Fruit fly (Drosophila melanogaster) whole organism, embryonic: ENCODE measurements around the gene CG3679.

Source experiments
- Aef1 ChIP-seq: fragments of 200-800 bp; sonication (Bioruptor generic); IDR thresholded peaks from 3 replicates; pipeline ENCODE4 v1.3.6; 2022; ENCODE audit warnings: missing biosample characterization, missing genetic modification characterization
- CG10654 ChIP-seq: fragments of 200-800 bp; sonication (Bioruptor generic); optimal IDR thresholded peaks from 2 replicates; lab custom pipeline; 2016; ENCODE audit warnings: missing biosample characterization, missing genetic modification characterization
- CG11247 ChIP-seq: fragments of 200-800 bp; sonication (Bioruptor generic); IDR thresholded peaks from 2 replicates; pipeline ENCODE4 v1.3.6; 2022; ENCODE audit warnings: missing biosample characterization, missing genetic modification characterization
- CG15479 ChIP-seq: fragments of 200-800 bp; sonication (Bioruptor generic); optimal IDR thresholded peaks from 3 replicates; lab custom pipeline; 2019; ENCODE audit warnings: missing biosample characterization, mild to moderate bottlenecking, missing genetic modification characterization, moderate library complexity
- CG15514 ChIP-seq: fragments of 200-800 bp; sonication (Bioruptor generic); optimal IDR thresholded peaks from 3 replicates; lab custom pipeline; 2017; ENCODE audit warnings: missing biosample characterization, missing genetic modification characterization, mild to moderate bottlenecking, moderate library complexity, missing genetic modification reagents
- CG1647 ChIP-seq: fragments of 200-800 bp; sonication (Bioruptor generic); optimal IDR thresholded peaks from 3 replicates; lab custom pipeline; 2016; ENCODE audit warnings: missing biosample characterization, missing genetic modification characterization
- CG1832 ChIP-seq: fragments of 200-800 bp; sonication (Bioruptor generic); optimal IDR thresholded peaks from 2 replicates; lab custom pipeline; 2017; ENCODE audit warnings: missing biosample characterization, mild to moderate bottlenecking, missing genetic modification characterization, inconsistent platforms
- CG18599 ChIP-seq: fragments of 200-800 bp; sonication (Bioruptor generic); optimal IDR thresholded peaks from 3 replicates; lab custom pipeline; 2017; ENCODE audit warnings: missing biosample characterization, missing genetic modification characterization, mild to moderate bottlenecking, moderate library complexity, missing genetic modification reagents
- CG2116 ChIP-seq: fragments of 200-800 bp; sonication (Bioruptor generic); optimal IDR thresholded peaks from 3 replicates; lab custom pipeline; 2018; ENCODE audit warnings: missing biosample characterization, mild to moderate bottlenecking, missing genetic modification characterization
- CG34224 ChIP-seq: fragments of 200-800 bp; sonication (Bioruptor generic); IDR thresholded peaks from 3 replicates; pipeline ENCODE4 v1.3.6; 2022; ENCODE audit warnings: missing biosample characterization, missing genetic modification characterization; ENCODE audit not compliant: partially characterized antibody
- CG7556 ChIP-seq: fragments of 200-800 bp; sonication (Bioruptor generic); optimal IDR thresholded peaks from 2 replicates; lab custom pipeline; 2017; ENCODE audit warnings: missing biosample characterization, mild to moderate bottlenecking, missing genetic modification characterization
- CG7839 ChIP-seq: fragments of 200-800 bp; sonication (Bioruptor generic); optimal IDR thresholded peaks from 3 replicates; lab custom pipeline; 2018; ENCODE audit warnings: missing biosample characterization, mild to moderate bottlenecking, missing genetic modification characterization, moderate library complexity
- CG7987 ChIP-seq: fragments of 200-800 bp; sonication (Bioruptor generic); optimal IDR thresholded peaks from 2 replicates; lab custom pipeline; 2018; ENCODE audit warnings: missing biosample characterization, mild to moderate bottlenecking, missing genetic modification characterization, moderate library complexity
- D19B ChIP-seq: fragments of 200-800 bp; sonication (Bioruptor generic); optimal IDR thresholded peaks from 2 replicates; lab custom pipeline; 2017; ENCODE audit warnings: missing biosample characterization, mild to moderate bottlenecking, missing genetic modification characterization
- Deaf1 ChIP-seq: fragments of 200-800 bp; optimal IDR thresholded peaks from 3 replicates; lab custom pipeline; 2019; ENCODE audit warnings: missing biosample characterization, mild to moderate bottlenecking, missing genetic modification characterization, moderate library complexity
- Eip74EF ChIP-seq, 2 experiments: fragments of 200-800 bp in 1 of 2; fragments of >200 bp in 1 of 2; sonication (Bioruptor generic) in 1 of 2; optimal IDR thresholded peaks; 2 replicates each; lab custom pipeline; 2017 to 2019; ENCODE audit warnings: missing biosample characterization in 2 of 2, missing genetic modification characterization in 2 of 2, mild to moderate bottlenecking in 1 of 2, moderate library complexity in 1 of 2
- GATAe ChIP-seq: fragments of 200-800 bp; sonication (Bioruptor generic); conservative IDR thresholded peaks from 2 replicates; pipeline ENCODE4 v1.3.6; 2022; ENCODE audit warnings: missing biosample characterization, missing genetic modification characterization
- HHEX ChIP-seq: fragments of 200-800 bp; sonication (Bioruptor generic); optimal IDR thresholded peaks from 3 replicates; lab custom pipeline; 2017; ENCODE audit warnings: missing biosample characterization, mild to moderate bottlenecking, missing genetic modification characterization, missing genetic modification reagents
- Hand ChIP-seq: fragments of 200-800 bp; sonication (Bioruptor generic); optimal IDR thresholded peaks from 2 replicates; lab custom pipeline; 2017; ENCODE audit warnings: mild to moderate bottlenecking, missing biosample characterization, missing genetic modification reagents, missing genetic modification characterization
- HmgD ChIP-seq: fragments of 200-800 bp; sonication (Bioruptor generic); optimal IDR thresholded peaks from 3 replicates; lab custom pipeline; 2016; ENCODE audit warnings: missing biosample characterization, missing genetic modification characterization
- Hmr ChIP-seq: fragments of 200-800 bp; sonication (Bioruptor generic); optimal IDR thresholded peaks from 3 replicates; lab custom pipeline; 2017; ENCODE audit warnings: mild to moderate bottlenecking, missing biosample characterization, missing genetic modification reagents, missing genetic modification characterization
- Hr78 ChIP-seq, 2 experiments: fragments of 200-800 bp in 1 of 2; fragments of >200 bp in 1 of 2; sonication (Bioruptor generic) in 1 of 2; optimal IDR thresholded peaks; 2 replicates each; lab custom pipeline; 2017 to 2019; ENCODE audit warnings: missing biosample characterization in 2 of 2, missing genetic modification characterization in 2 of 2, mild to moderate bottlenecking in 1 of 2, moderate library complexity in 1 of 2
- PHDP ChIP-seq: fragments of 200-800 bp; sonication (Bioruptor generic); optimal IDR thresholded peaks from 3 replicates; lab custom pipeline; 2018; ENCODE audit warnings: missing biosample characterization, mild to moderate bottlenecking, missing genetic modification characterization, moderate library complexity
- Sin3A ChIP-seq: fragments of >200 bp; optimal IDR thresholded peaks from 2 replicates; lab custom pipeline; 2018
- Sry-β ChIP-seq: fragments of 200-800 bp; sonication (Bioruptor generic); optimal IDR thresholded peaks from 2 replicates; lab custom pipeline; 2018; ENCODE audit warnings: missing biosample characterization, mild to moderate bottlenecking, missing genetic modification characterization, moderate library complexity
- Trl ChIP-seq, 3 experiments: fragments of >200 bp in 2 of 3; fragments of 200-800 bp in 1 of 3; sonication (Bioruptor generic) in 1 of 3; optimal IDR thresholded peaks; 2 replicates in 1 of 3; 3 replicates in 2 of 3; lab custom pipeline; 2016 to 2017; ENCODE audit warnings: missing biosample characterization in 1 of 3, missing genetic modification characterization in 1 of 3
- amos ChIP-seq: fragments of 200-800 bp; sonication (Bioruptor generic); IDR thresholded peaks from 2 replicates; pipeline ENCODE4 v1.3.6; 2022; ENCODE audit warnings: missing biosample characterization, missing genetic modification characterization; ENCODE audit not compliant: partially characterized antibody
- ash1 ChIP-seq: fragments of 200-800 bp; sonication (Bioruptor generic); optimal IDR thresholded peaks from 2 replicates; lab custom pipeline; 2018; ENCODE audit warnings: missing biosample characterization, mild to moderate bottlenecking, missing genetic modification characterization
- bsh ChIP-seq, 2 experiments: fragments of 200-800 bp; sonication (Bioruptor generic); optimal IDR thresholded peaks; 2 replicates each; lab custom pipeline; 2017 to 2018; ENCODE audit warnings: mild to moderate bottlenecking in 2 of 2, missing biosample characterization in 2 of 2, missing genetic modification characterization in 2 of 2, moderate library complexity in 1 of 2
- chinmo ChIP-seq: fragments of 200-800 bp; sonication (Bioruptor generic); IDR thresholded peaks from 4 replicates; pipeline ENCODE4 v1.3.6; 2022; ENCODE audit warnings: missing biosample characterization, missing genetic modification characterization; ENCODE audit not compliant: partially characterized antibody
- crol ChIP-seq: fragments of 200-800 bp; sonication (Bioruptor generic); IDR thresholded peaks from 2 replicates; pipeline ENCODE4 v1.3.6; 2022; ENCODE audit warnings: missing biosample characterization, missing genetic modification characterization
- dan ChIP-seq: fragments of 200-800 bp; sonication (Bioruptor generic); IDR thresholded peaks from 2 replicates; pipeline ENCODE4 v1.3.6; 2022; ENCODE audit warnings: missing biosample characterization, missing genetic modification characterization
- dati ChIP-seq: fragments of 200-800 bp; sonication (Bioruptor generic); IDR thresholded peaks from 2 replicates; pipeline ENCODE4 v1.3.6; 2022; ENCODE audit warnings: missing biosample characterization, missing genetic modification characterization
- dm ChIP-seq: fragments of 200-800 bp; sonication (Bioruptor generic); optimal IDR thresholded peaks from 3 replicates; lab custom pipeline; 2016; ENCODE audit warnings: missing biosample characterization, missing genetic modification characterization
- emc ChIP-seq: fragments of 200-800 bp; sonication (Bioruptor generic); optimal IDR thresholded peaks from 2 replicates; lab custom pipeline; 2016; ENCODE audit warnings: missing biosample characterization, missing genetic modification characterization
- fru ChIP-seq: fragments of >200 bp; optimal IDR thresholded peaks from 2 replicates; lab custom pipeline; 2017
- gem ChIP-seq: fragments of 200-800 bp; sonication (Bioruptor generic); optimal IDR thresholded peaks from 2 replicates; lab custom pipeline; 2019; ENCODE audit warnings: missing biosample characterization, mild to moderate bottlenecking, missing genetic modification characterization, moderate library complexity
- gfzf ChIP-seq: fragments of 200-800 bp; sonication (Bioruptor generic); optimal IDR thresholded peaks from 2 replicates; lab custom pipeline; 2016; ENCODE audit warnings: missing biosample characterization, mild to moderate bottlenecking, missing genetic modification characterization, moderate library complexity
- gsb ChIP-seq: fragments of 200-800 bp; sonication (Bioruptor generic); IDR thresholded peaks from 2 replicates; pipeline ENCODE4 v1.3.6; 2022; ENCODE audit warnings: missing biosample characterization, missing genetic modification characterization
- hkb ChIP-seq, 2 experiments: fragments of 200-800 bp in 1 of 2; fragments of >200 bp in 1 of 2; sonication (Bioruptor generic) in 1 of 2; IDR thresholded peaks in 1 of 2; optimal IDR thresholded peaks in 1 of 2; 2 replicates each; pipeline versions ENCODE4 v1.3.6 to Lab custom; 2017 to 2022; ENCODE audit warnings: missing biosample characterization in 1 of 2, missing genetic modification characterization in 1 of 2
- mld ChIP-seq: fragments of 200-800 bp; sonication (Bioruptor generic); IDR thresholded peaks from 3 replicates; pipeline ENCODE4 v1.3.6; 2022; ENCODE audit warnings: missing biosample characterization, missing genetic modification characterization; ENCODE audit not compliant: partially characterized antibody
- onecut ChIP-seq: fragments of 200-800 bp; sonication (Bioruptor generic); IDR thresholded peaks from 2 replicates; pipeline ENCODE4 v1.3.6; 2022; ENCODE audit warnings: missing biosample characterization, missing genetic modification characterization
- pan ChIP-seq, 4 experiments: fragments of >200 bp in 3 of 4; fragments of 200-800 bp in 1 of 4; sonication (Bioruptor generic) in 1 of 4; optimal IDR thresholded peaks in 3 of 4; IDR thresholded peaks in 1 of 4; 2 replicates each; pipeline versions ENCODE4 v1.3.6 to Lab custom; 2017 to 2022; ENCODE audit warnings: missing biosample characterization in 2 of 4, missing genetic modification characterization in 2 of 4, mixed read lengths in 1 of 4
- sima ChIP-seq: fragments of 200-800 bp; sonication (Bioruptor generic); optimal IDR thresholded peaks from 2 replicates; lab custom pipeline; 2016; ENCODE audit warnings: missing biosample characterization, missing genetic modification characterization
- slou ChIP-seq: fragments of 200-800 bp; sonication (Bioruptor generic); optimal IDR thresholded peaks from 3 replicates; lab custom pipeline; 2016; ENCODE audit warnings: missing biosample characterization, missing genetic modification characterization
- so ChIP-seq: fragments of 200-800 bp; sonication (Bioruptor generic); IDR thresholded peaks from 3 replicates; pipeline ENCODE4 v1.3.6; 2022; ENCODE audit warnings: missing biosample characterization, missing genetic modification characterization
- tin ChIP-seq: fragments of 200-800 bp; sonication (Bioruptor generic); optimal IDR thresholded peaks from 3 replicates; lab custom pipeline; 2016; ENCODE audit warnings: missing biosample characterization, missing genetic modification characterization
- vfl ChIP-seq: fragments of 200-800 bp; sonication (Bioruptor generic); optimal IDR thresholded peaks from 2 replicates; lab custom pipeline; 2016; ENCODE audit warnings: missing biosample characterization, missing genetic modification characterization

The CG3679 gene

DNA sequence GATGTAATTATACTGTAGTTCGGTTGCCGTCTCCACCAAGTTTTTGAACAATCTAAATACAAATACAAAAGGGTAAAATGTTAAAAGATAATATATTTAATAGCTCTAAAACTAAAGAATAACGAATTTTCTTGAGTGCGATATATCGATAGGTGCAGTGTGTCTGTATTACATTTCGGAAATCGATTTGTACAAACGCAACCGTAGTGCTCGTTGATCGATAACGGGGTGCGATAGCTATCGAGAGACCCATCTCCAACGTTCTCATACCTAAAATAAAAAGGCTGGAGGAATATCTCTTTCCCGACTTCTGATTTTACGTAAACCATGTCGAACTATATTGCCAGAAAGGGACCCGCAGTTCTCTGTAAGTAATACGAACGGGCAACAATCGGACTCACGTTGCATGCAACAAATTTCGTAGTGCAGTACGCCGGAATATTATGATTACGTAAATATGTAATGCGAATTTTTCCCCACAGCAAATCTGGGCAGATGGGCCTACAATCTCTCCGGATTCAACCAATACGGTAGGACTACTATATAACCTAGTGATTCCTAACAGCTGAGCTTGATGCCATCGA, 17.5 kb upstream of the CG3679 start, which contains the start of gene UQCR-14 (continued):
- TF ChIP-seq pan (optimal IDR thresholded peaks at IDR 0.05; lab: Kevin White, UChicago) (no peak), pan (GFP tag; optimal IDR thresholded peaks at IDR 0.05 in 1 of 2, IDR thresholded peaks at IDR 0.05 in 1 of 2) (peak in 1 of 2 experiments; percentile 8), CG1647 (no peak), HHEX (no peak), hkb (optimal IDR thresholded peaks at IDR 0.05; lab: Kevin White, UChicago) (no peak), hkb (GFP tag; IDR thresholded peaks at IDR 0.05; lab: Robert Waterston, UW) (peak; percentile 18; the same call in 1 of the 2 replicates), so (GFP tag; lab: Robert Waterston, UW) (no peak), mld (GFP tag; lab: Robert Waterston, UW) (peak; percentile 94), fru (no peak), bsh (GFP tag; optimal IDR thresholded peaks at IDR 0.05; lab: Kevin White, UChicago) (no peak), CG15514 (peak; percentile 86), PHDP (tag; lab: Kevin White, UChicago) (no peak), Sin3A (lab: Kevin White, UChicago) (peak; percentile 28), HmgD (no peak), gfzf (peak; percentile 53), CG34224 (GFP tag; lab: Robert Waterston, UW) (peak; percentile 99), Hand (no peak), Aef1 (GFP tag; lab: Robert Waterston, UW) (no peak), dati (GFP tag; lab: Robert Waterston, UW) (no peak), vfl (GFP tag; lab: Kevin White, UChicago) (no peak), CG10654 (GFP tag; lab: Kevin White, UChicago) (no peak), Hmr (GFP tag; lab: Kevin White, UChicago) (peak; percentile 64), Eip74EF (GFP tag; optimal IDR thresholded peaks at IDR 0.05; lab: Kevin White, UChicago) (no peak), CG7556 (GFP tag; lab: Kevin White, UChicago) (no peak), emc (GFP tag; lab: Kevin White, UChicago) (no peak), CG2116 (peak; percentile 99), CG7839 (tag; lab: Kevin White, UChicago) (no peak), ash1 (GFP tag; lab: Kevin White, UChicago) (no peak), sima (GFP tag; lab: Kevin White, UChicago) (no peak), slou (peak; percentile 5), Trl (optimal IDR thresholded peaks at IDR 0.05; lab: Kevin White, UChicago) (no peak), Trl (GFP tag; optimal IDR thresholded peaks at IDR 0.05; lab: Kevin White, UChicago) (no peak), amos (GFP tag; lab: Robert Waterston, UW) (peak; percentile 99), Hr78 (GFP tag; optimal IDR thresholded peaks at IDR 0.05; lab: Kevin White, UChicago) (no peak), dm (GFP tag; lab: Kevin White, UChicago) (no peak), CG15479 (no peak), gsb (GFP tag; lab: Robert Waterston, UW) (no peak), gem (tag; lab: Kevin White, UChicago) (peak; percentile 13), CG1832 (GFP tag; lab: Kevin White, UChicago) (no peak), CG18599 (GFP tag; lab: Kevin White, UChicago) (peak; percentile 18), D19B (no peak), onecut (peak; percentile 19; the same call in 1 of the 2 replicates), Sry-β (GFP tag; lab: Kevin White, UChicago) (no peak), tin (GFP tag; lab: Kevin White, UChicago) (no peak), GATAe (GFP tag; lab: Robert Waterston, UW) (no peak), chinmo (peak; percentile 98), crol (GFP tag; lab: Robert Waterston, UW) (no peak), CG11247 (GFP tag; lab: Robert Waterston, UW) (peak; percentile 18; the same call in 1 of the 2 replicates), dan (GFP tag; lab: Robert Waterston, UW) (no peak), Deaf1 (tag; lab: Kevin White, UChicago) (no peak), CG7987 (GFP tag; lab: Kevin White, UChicago) (peak; percentile 3)
